Fruit fly (Drosophila melanogaster): ENCODE measurements around the gene Ir94h.

DNA sequence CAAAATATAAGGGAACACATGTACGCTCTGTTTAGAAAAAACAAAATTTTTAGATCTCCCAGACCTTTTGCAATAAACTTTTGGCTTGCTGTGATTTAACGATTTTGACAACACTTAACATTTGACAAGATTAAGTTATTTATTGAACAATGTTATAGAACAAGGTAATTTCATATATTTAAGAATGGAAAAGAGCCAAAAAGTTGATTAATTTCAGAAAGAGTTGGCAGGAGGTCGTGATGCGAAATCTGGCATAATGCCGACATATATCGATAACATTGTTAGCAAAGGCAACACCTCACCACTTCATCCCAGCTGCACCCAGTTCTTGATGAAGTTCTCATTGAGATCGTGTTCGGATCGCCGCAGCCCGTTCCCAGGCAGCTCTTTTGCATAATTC lies 20.1 kb downstream of the Ir94h start, which contains the start of gene CG34289:
- no peak for TF ChIP-seq Gug (GFP tag; IDR thresholded peaks at IDR 0.05)
- TF ChIP-seq pdm3 (GFP tag; optimal IDR thresholded peaks at IDR 0.05): no peak
- TF ChIP-seq Met (GFP tag; optimal IDR thresholded peaks at IDR 0.05): no peak
- no peak for TF ChIP-seq CG16779 (tag; optimal IDR thresholded peaks at IDR 0.05)
- TF ChIP-seq CG8319 (GFP tag; optimal IDR thresholded peaks at IDR 0.05): no peak
